Worm (Caenorhabditis elegans) whole organism, early embryonic: Measurements from ENCODE around the gene dnj-24.

Experiments used
- B0310.2 ChIP-seq: sonication (generic microtip); optimal IDR thresholded peaks from 2 replicates; lab custom pipeline; 2016; ENCODE audit warnings: mild to moderate bottlenecking, missing genetic modification characterization, missing compliant biosample characterization
- F13C5.2 ChIP-seq: sonication (generic microtip); optimal IDR thresholded peaks from 2 replicates; lab custom pipeline; 2017; ENCODE audit warnings: mild to moderate bottlenecking, missing genetic modification characterization, inconsistent platforms, missing compliant biosample characterization
- aly-1 ChIP-seq: sonication (generic microtip); optimal IDR thresholded peaks from 2 replicates; lab custom pipeline; 2016; ENCODE audit warnings: missing genetic modification characterization, missing compliant biosample characterization
- ama-1 ChIP-seq: fragments of 150-350 bp; optimal IDR thresholded peaks from 2 replicates; lab custom pipeline; 2014
- ceh-36 ChIP-seq: sonication (generic microtip); optimal IDR thresholded peaks from 2 replicates; lab custom pipeline; 2016; ENCODE audit warnings: missing genetic modification characterization, inconsistent platforms, missing compliant biosample characterization
- ets-7 ChIP-seq: sonication (generic microtip); optimal IDR thresholded peaks from 2 replicates; lab custom pipeline; 2016; ENCODE audit warnings: missing genotype, missing genetic modification characterization, missing compliant biosample characterization
- flt-1 ChIP-seq: fragments of 200-800 bp; sonication (Bioruptor generic); IDR thresholded peaks from 2 replicates; pipeline ENCODE4 v1.3.6; 2022; ENCODE audit warnings: missing genetic modification characterization, missing compliant biosample characterization
- hmbx-1 ChIP-seq: sonication (generic microtip); optimal IDR thresholded peaks from 2 replicates; lab custom pipeline; 2016; ENCODE audit warnings: mild to moderate bottlenecking, missing genetic modification characterization, missing compliant biosample characterization
- hmg-4 ChIP-seq: fragments of 200-800 bp; sonication (Bioruptor generic); optimal IDR thresholded peaks from 2 replicates; lab custom pipeline; 2018; ENCODE audit warnings: mild to moderate bottlenecking, missing genetic modification characterization, missing compliant biosample characterization
- hnd-1 ChIP-seq: sonication (generic microtip); optimal IDR thresholded peaks from 2 replicates; lab custom pipeline; 2016; ENCODE audit warnings: missing genetic modification characterization, missing compliant biosample characterization
- scrt-1 ChIP-seq: fragments of 200-800 bp; sonication (Bioruptor generic); IDR thresholded peaks from 2 replicates; pipeline ENCODE4 v1.3.6; 2022; ENCODE audit warnings: missing genetic modification characterization, missing compliant biosample characterization
- tbx-11 ChIP-seq: fragments of 200-800 bp; sonication (Bioruptor generic); IDR thresholded peaks from 2 replicates; pipeline ENCODE4 v1.3.6; 2022; ENCODE audit warnings: missing genetic modification characterization, missing compliant biosample characterization
- tbx-37 ChIP-seq: fragments of 200-800 bp; sonication (Bioruptor generic); conservative IDR thresholded peaks from 2 replicates; pipeline ENCODE4 v1.3.6; 2022; ENCODE audit warnings: missing genetic modification reagents, missing genetic modification characterization, missing compliant biosample characterization
- tra-4 ChIP-seq: sonication (generic microtip); optimal IDR thresholded peaks from 2 replicates; lab custom pipeline; 2017; ENCODE audit warnings: missing genetic modification characterization, missing compliant biosample characterization

DNA sequence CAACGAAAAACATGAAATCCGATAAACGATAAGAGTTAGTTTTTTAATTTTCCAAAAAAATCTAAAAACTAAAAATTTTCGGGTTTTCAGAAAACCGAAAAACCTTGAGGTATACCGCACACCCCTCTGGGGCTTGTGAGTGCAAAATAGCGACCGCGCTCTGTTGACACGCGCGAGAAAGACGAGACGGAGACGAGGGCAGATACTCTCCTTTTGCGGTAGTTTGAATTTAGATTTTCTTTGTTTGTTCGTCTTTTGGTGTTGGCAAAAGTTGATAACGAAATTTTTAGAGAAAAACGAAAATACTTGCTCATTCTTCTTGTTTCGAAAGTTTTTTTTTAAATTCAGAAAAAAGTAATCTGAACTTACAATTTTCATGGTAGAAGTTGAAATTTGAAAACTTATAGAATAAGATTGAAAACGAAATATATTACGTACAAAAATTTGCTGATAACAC is 18.2 kb downstream of the dnj-24 start, which contains the start of the genes W03A5.2 and Y32H12A.8:
- TF ChIP-seq ama-1 (no peak), hnd-1 (tag; lab: Kevin White, UChicago) (no peak), hmbx-1 (tag; lab: Kevin White, UChicago) (no peak), scrt-1 (GFP tag; lab: Robert Waterston, UW) (no peak), tra-4 (tag; lab: Kevin White, UChicago) (no peak), ceh-36 (tag; lab: Kevin White, UChicago) (no peak), ets-7 (tag; lab: Kevin White, UChicago) (no peak), flt-1 (GFP tag; lab: Robert Waterston, UW) (no peak), tbx-11 (GFP tag; lab: Robert Waterston, UW) (no peak), B0310.2 (tag; lab: Kevin White, UChicago) (no peak), tbx-37 (GFP tag; lab: Robert Waterston, UW) (no peak), F13C5.2 (tag; lab: Kevin White, UChicago) (no peak), hmg-4 (GFP tag; lab: Kevin White, UChicago) (no peak), aly-1 (no peak)
